Worm (Caenorhabditis elegans): ENCODE data around the gene F56A8.9.

- TF ChIP-seq him-1 (tag; optimal IDR thresholded peaks at IDR 0.05) (no peak), pbrm-1 (GFP tag; IDR thresholded peaks at IDR 0.05) (no peak), B0035.1 (tag; optimal IDR thresholded peaks at IDR 0.05) (no peak), ama-1 (optimal IDR thresholded peaks at IDR 0.05) (no peak), ama-1 (GFP tag; optimal IDR thresholded peaks at IDR 0.05) (no peak), sea-2 (GFP tag; IDR thresholded peaks at IDR 0.05) (no peak), tbp1 (GFP tag; optimal IDR thresholded peaks at IDR 0.05) (no peak), F39B2.1 (GFP tag; IDR thresholded peaks at IDR 0.05) (no peak), attf-3 (GFP tag; conservative IDR thresholded peaks at IDR 0.05) (no peak)
Measured at ce11 chrIII:13216488-13217016, 37.9 kb upstream of the F56A8.9 start.

Measured in whole organism, young adult.